Fruit fly (Drosophila melanogaster) whole organism, wandering third instar larva: ENCODE data around the gene CG13810.

Experiments
- Abd-B ChIP-seq: fragments of >200 bp; optimal IDR thresholded peaks from 2 replicates; lab custom pipeline; 2017; ENCODE audit warnings: missing biosample characterization, missing genetic modification characterization
- CrebA ChIP-seq: fragments of 200-800 bp; sonication (Bioruptor generic); optimal IDR thresholded peaks from 2 replicates; lab custom pipeline; 2016; ENCODE audit warnings: missing biosample characterization, mild to moderate bottlenecking, missing genetic modification characterization, borderline replicate concordance
- Dfd ChIP-seq: fragments of >200 bp; optimal IDR thresholded peaks from 2 replicates; lab custom pipeline; 2017; ENCODE audit warnings: missing biosample characterization, missing genetic modification characterization
- Dif ChIP-seq: fragments of 200-275, 200-300 bp; sonication (Bioruptor generic); optimal IDR thresholded peaks from 2 replicates; lab custom pipeline; 2018; ENCODE audit warnings: missing biosample characterization, missing genetic modification characterization; ENCODE audit not compliant: partially characterized antibody
- GATAd ChIP-seq: sonication (Bioruptor generic); optimal IDR thresholded peaks from 2 replicates; lab custom pipeline; 2016; ENCODE audit warnings: missing biosample characterization, missing genetic modification characterization
- Hnf4 ChIP-seq: fragments of 200-800 bp; sonication (Bioruptor generic); optimal IDR thresholded peaks from 2 replicates; lab custom pipeline; 2016; ENCODE audit warnings: missing biosample characterization, mild to moderate bottlenecking, missing genetic modification characterization
- Hr83 ChIP-seq: fragments of 200-300 bp; sonication (Bioruptor generic); optimal IDR thresholded peaks from 2 replicates; lab custom pipeline; 2016; ENCODE audit warnings: missing biosample characterization, mild to moderate bottlenecking, missing genetic modification characterization, moderate library complexity; ENCODE audit not compliant: poor library complexity, severe bottlenecking
- Mio ChIP-seq: sonication (Bioruptor generic); optimal IDR thresholded peaks from 2 replicates; lab custom pipeline; 2016; ENCODE audit warnings: missing biosample characterization, missing genetic modification characterization
- Myc ChIP-seq: fragments of >200 bp; optimal IDR thresholded peaks from 2 replicates; lab custom pipeline; 2017
- Rel ChIP-seq, 2 experiments: fragments of 200-800 bp; sonication (Bioruptor generic) in 1 of 2; optimal IDR thresholded peaks; 2 replicates in 1 of 2; 3 replicates in 1 of 2; lab custom pipeline; 2016 to 2019; ENCODE audit warnings: mild to moderate bottlenecking in 2 of 2, missing biosample characterization in 2 of 2, missing genetic modification characterization in 2 of 2, moderate library complexity in 1 of 2
- brk ChIP-seq: fragments of 200-800 bp; sonication (Bioruptor generic); optimal IDR thresholded peaks from 2 replicates; lab custom pipeline; 2016; ENCODE audit warnings: missing biosample characterization, mild to moderate bottlenecking, missing genetic modification characterization
- dl ChIP-seq, 2 experiments: fragments of 175-275, 200-275 bp in 1 of 2; fragments of 200-275 bp in 1 of 2; sonication (Bioruptor generic); optimal IDR thresholded peaks; lab custom pipeline; 2018; ENCODE audit warnings: mild to moderate bottlenecking in 2 of 2, missing biosample characterization in 2 of 2, missing genetic modification characterization in 2 of 2, moderate library complexity in 2 of 2; ENCODE audit not compliant: partially characterized antibody in 2 of 2, insufficient read depth in 1 of 2
- dmrt93B ChIP-seq: fragments of 200-800 bp; sonication (Bioruptor generic); optimal IDR thresholded peaks from 2 replicates; lab custom pipeline; 2018; ENCODE audit warnings: missing biosample characterization, mild to moderate bottlenecking, missing genetic modification characterization
- dsf ChIP-seq: sonication (Bioruptor generic); optimal IDR thresholded peaks from 2 replicates; lab custom pipeline; 2016; ENCODE audit warnings: missing biosample characterization, missing genetic modification characterization, borderline replicate concordance
- foxo ChIP-seq, 2 experiments: fragments of 200-800 bp; sonication (Bioruptor generic); optimal IDR thresholded peaks; 2 replicates in 1 of 2; 3 replicates in 1 of 2; lab custom pipeline; 2016 to 2017; ENCODE audit warnings: missing biosample characterization in 2 of 2, missing genetic modification characterization in 2 of 2
- fru ChIP-seq: fragments of 200-800 bp; sonication (Bioruptor generic); optimal IDR thresholded peaks from 3 replicates; lab custom pipeline; 2016; ENCODE audit warnings: missing biosample characterization, mild to moderate bottlenecking, missing genetic modification characterization
- h ChIP-seq: fragments of 200-800 bp; sonication (Bioruptor generic); optimal IDR thresholded peaks from 3 replicates; lab custom pipeline; 2016; ENCODE audit warnings: missing biosample characterization, mild to moderate bottlenecking, missing genetic modification characterization
- lola ChIP-seq: fragments of >200 bp; optimal IDR thresholded peaks from 2 replicates; lab custom pipeline; 2017; ENCODE audit warnings: missing biosample characterization, missing genetic modification characterization
- tai ChIP-seq: sonication (Bioruptor generic); optimal IDR thresholded peaks from 2 replicates; lab custom pipeline; 2016; ENCODE audit warnings: missing biosample characterization, missing genetic modification characterization

The CG13810 gene

DNA sequence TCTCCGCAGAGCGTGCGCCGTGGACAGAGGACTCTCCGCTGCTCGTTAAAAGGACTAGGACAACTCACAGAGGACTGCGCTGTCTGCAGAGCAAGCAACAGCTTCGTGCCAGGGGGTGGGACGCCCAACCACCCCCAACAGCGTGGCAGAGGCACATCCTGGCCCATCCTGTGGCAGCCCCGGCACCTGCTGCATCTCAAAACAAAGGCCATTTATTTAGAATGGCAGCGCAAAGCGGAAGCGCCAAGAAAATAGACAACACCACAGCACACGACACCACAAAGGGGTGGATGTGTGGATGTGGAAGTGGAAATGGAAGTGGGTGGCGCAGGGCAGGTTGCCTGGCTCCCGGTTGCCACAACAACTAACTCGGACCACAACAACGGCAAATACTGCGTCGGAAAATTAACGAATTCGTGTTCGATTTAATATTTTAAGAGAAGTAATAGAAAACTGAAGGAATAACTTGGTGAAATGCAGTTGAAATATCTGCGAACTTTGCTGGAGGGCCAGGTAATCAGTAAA lies 43.5 kb downstream of the CG13810 start, which contains the start of gene Oseg2:
TSS of gene Oseg2 (plus strand) at position 475 of the 525 bp plus-strand sequence.
- TF ChIP-seq GATAd (GFP tag; lab: Kevin White, UChicago) (no peak), dl (GFP tag; optimal IDR thresholded peaks at IDR 0.05; lab: Kevin White, UChicago; ENCODE audit: insufficient read depth in 1 of 2, partially characterized antibody in 2 of 2) (peak in 1 of 2 experiments; percentile 29), Dif (GFP tag; lab: Kevin White, UChicago) (peak; percentile 25), lola (GFP tag; lab: Kevin White, UChicago) (no peak)
- TF ChIP-seq, all 38 proteins: peak for 2

DNA sequence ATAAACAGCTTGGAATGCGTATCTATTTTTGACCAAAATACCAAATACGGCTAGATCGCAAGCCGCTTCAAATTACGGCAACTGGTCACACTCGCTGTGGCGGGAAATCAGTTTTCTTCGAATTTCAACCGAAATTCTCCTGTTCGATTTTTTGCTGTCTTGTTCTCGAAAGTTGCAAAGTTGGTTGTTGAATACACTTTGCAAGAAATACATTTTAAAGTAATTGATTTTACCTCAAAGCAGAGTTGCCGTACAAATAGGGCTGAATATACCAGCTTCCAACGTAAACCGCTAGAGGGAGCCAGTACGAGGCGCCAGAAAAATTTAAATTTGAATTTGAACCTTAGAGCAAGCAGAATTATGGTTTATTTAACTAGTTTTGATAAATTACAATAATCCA lies 51.3 kb downstream of the CG13810 start, which contains the start of gene CG9018:
TSS of gene CG9018 (minus strand) at position 43 of the 400 bp plus-strand sequence.
- no peak for TF ChIP-seq Abd-B (GFP tag; lab: Kevin White, UChicago)
- no peak for TF ChIP-seq dl (GFP tag; optimal IDR thresholded peaks at IDR 0.05; lab: Kevin White, UChicago; ENCODE audit: insufficient read depth in 1 of 2, partially characterized antibody in 2 of 2)
- TF ChIP-seq CrebA (GFP tag; lab: Kevin White, UChicago) = no peak
- TF ChIP-seq dsf = no peak
- no peak for TF ChIP-seq Hnf4 (GFP tag; lab: Kevin White, UChicago)
- peak; percentile 12 for TF ChIP-seq Hr83 (GFP tag; lab: Kevin White, UChicago)
- no peak for TF ChIP-seq Dfd (GFP tag; lab: Kevin White, UChicago)
- peak; percentile 62 for TF ChIP-seq Myc (lab: Kevin White, UChicago)
- no peak for TF ChIP-seq Dif (GFP tag; lab: Kevin White, UChicago)
- no peak for TF ChIP-seq brk
- TF ChIP-seq Mio (GFP tag; lab: Kevin White, UChicago) = no peak
- peak in 1 of 2 experiments; percentile 3 for TF ChIP-seq foxo (GFP tag; optimal IDR thresholded peaks at IDR 0.05; lab: Kevin White, UChicago)
- TF ChIP-seq tai (GFP tag; lab: Kevin White, UChicago) = no peak
- TF ChIP-seq dmrt93B = no peak
- TF ChIP-seq fru (GFP tag; lab: Kevin White, UChicago) = no peak
- no peak for TF ChIP-seq h (GFP tag; lab: Kevin White, UChicago)
- TF ChIP-seq Rel (GFP tag; optimal IDR thresholded peaks at IDR 0.05; lab: Kevin White, UChicago) = no peak
- TF ChIP-seq Rel (tag; optimal IDR thresholded peaks at IDR 0.05; lab: Kevin White, UChicago) = no peak
